Fruit fly (Drosophila melanogaster) whole organism, adult: ENCODE measurements around the gene Mkk4.

ENCODE experiments used
- CG11617 ChIP-seq: fragments of 200-800 bp; sonication (Bioruptor generic); optimal IDR thresholded peaks from 2 replicates; lab custom pipeline; 2017; ENCODE audit warnings: mild to moderate bottlenecking, missing biosample characterization, missing genetic modification reagents, missing genetic modification characterization
- CG12768 ChIP-seq: fragments of 200-800 bp; sonication (Bioruptor generic); optimal IDR thresholded peaks from 2 replicates; lab custom pipeline; 2017; ENCODE audit warnings: missing biosample characterization, missing genetic modification characterization, mild to moderate bottlenecking, moderate library complexity, missing genetic modification reagents
- CG14711 ChIP-seq: fragments of 200-800 bp; sonication (Bioruptor generic); optimal IDR thresholded peaks from 2 replicates; lab custom pipeline; 2018; ENCODE audit warnings: missing biosample characterization, mild to moderate bottlenecking, missing genetic modification characterization, moderate library complexity
- CG1620 ChIP-seq: fragments of 200-800 bp; sonication (Bioruptor generic); optimal IDR thresholded peaks from 2 replicates; lab custom pipeline; 2016; ENCODE audit warnings: missing biosample characterization, missing genetic modification characterization
- CG33017 ChIP-seq: fragments of 200-800 bp; sonication (Bioruptor generic); optimal IDR thresholded peaks from 2 replicates; lab custom pipeline; 2018; ENCODE audit warnings: missing biosample characterization, mild to moderate bottlenecking, missing genetic modification characterization, moderate library complexity
- CG5204 ChIP-seq: fragments of 200-800 bp; sonication (Bioruptor generic); optimal IDR thresholded peaks from 2 replicates; lab custom pipeline; 2016; ENCODE audit warnings: missing biosample characterization, missing genetic modification characterization
- CG7045 ChIP-seq: fragments of 200-800 bp; sonication (Bioruptor generic); optimal IDR thresholded peaks from 2 replicates; lab custom pipeline; 2017; ENCODE audit warnings: missing biosample characterization, mild to moderate bottlenecking, missing genetic modification characterization
- CG7101 ChIP-seq: fragments of 200-800 bp; sonication (Bioruptor generic); optimal IDR thresholded peaks from 2 replicates; lab custom pipeline; 2018; ENCODE audit warnings: missing biosample characterization, mild to moderate bottlenecking, missing genetic modification characterization, moderate library complexity
- Clk ChIP-seq: fragments of 200-800 bp; sonication (Bioruptor generic); optimal IDR thresholded peaks from 2 replicates; lab custom pipeline; 2017; ENCODE audit warnings: missing biosample characterization, missing genetic modification characterization
- Crg-1 ChIP-seq: fragments of 200-800 bp; sonication (Bioruptor generic); optimal IDR thresholded peaks from 2 replicates; lab custom pipeline; 2016; ENCODE audit warnings: missing biosample characterization, missing genetic modification characterization
- Hr96 ChIP-seq: fragments of 200-800 bp; sonication (Bioruptor generic); optimal IDR thresholded peaks from 2 replicates; lab custom pipeline; 2016; ENCODE audit warnings: missing biosample characterization, missing genetic modification characterization
- Mnt ChIP-seq: fragments of 200-800 bp; sonication (Bioruptor generic); optimal IDR thresholded peaks from 2 replicates; lab custom pipeline; 2016; ENCODE audit warnings: missing biosample characterization, mild to moderate bottlenecking, missing genetic modification characterization
- bab1 ChIP-seq: fragments of 200-800 bp; sonication (Bioruptor generic); optimal IDR thresholded peaks from 3 replicates; lab custom pipeline; 2019; ENCODE audit warnings: missing biosample characterization, mild to moderate bottlenecking, missing genetic modification characterization, moderate library complexity
- cic ChIP-seq: fragments of 200-800 bp; sonication (Bioruptor generic); optimal IDR thresholded peaks from 2 replicates; lab custom pipeline; 2017; ENCODE audit warnings: missing biosample characterization, mild to moderate bottlenecking, missing genetic modification characterization, moderate library complexity
- cnc ChIP-seq, 2 experiments: fragments of >200 bp; optimal IDR thresholded peaks; 2 replicates each; lab custom pipeline; 2017
- kay ChIP-seq: fragments of 200-800 bp; sonication (Bioruptor generic); peaks from one replicate; lab custom pipeline; 2016; ENCODE audit warnings: missing biosample characterization, missing genetic modification characterization, borderline replicate concordance
- ovo ChIP-seq: fragments of 200-800 bp; sonication (Bioruptor generic); optimal IDR thresholded peaks from 2 replicates; lab custom pipeline; 2016; ENCODE audit warnings: missing biosample characterization, missing genetic modification characterization
- pad ChIP-seq: fragments of 200-800 bp; sonication (Bioruptor generic); optimal IDR thresholded peaks from 3 replicates; lab custom pipeline; 2017; ENCODE audit warnings: missing biosample characterization, missing genetic modification characterization, mild to moderate bottlenecking, moderate library complexity, missing genetic modification reagents
- tj ChIP-seq: fragments of 200-800 bp; sonication (Bioruptor generic); optimal IDR thresholded peaks from 3 replicates; lab custom pipeline; 2017; ENCODE audit warnings: missing biosample characterization, mild to moderate bottlenecking, missing genetic modification characterization, moderate library complexity
- toe ChIP-seq: fragments of 200-800 bp; sonication (Bioruptor generic); optimal IDR thresholded peaks from 2 replicates; lab custom pipeline; 2016; ENCODE audit warnings: missing biosample characterization, missing genetic modification characterization

Gene Mkk4

dm6 chr3R:8667568-8667967, 17.0 kb upstream of the Mkk4 start, which contains the start of gene CG8036:
CG8036 (plus strand) TSS chr3R:8667868.
- TF ChIP-seq Crg-1 (GFP tag; lab: Kevin White, UChicago) (no peak), CG7045 (GFP tag; lab: Kevin White, UChicago) (no peak), CG12768 (GFP tag; lab: Kevin White, UChicago) (no peak), Mnt (GFP tag; lab: Kevin White, UChicago) (no peak), CG14711 (no peak), CG33017 (tag; lab: Kevin White, UChicago) (no peak), ovo (GFP tag; lab: Kevin White, UChicago) (no peak), cnc (optimal IDR thresholded peaks at IDR 0.05; lab: Kevin White, UChicago) (no peak), CG1620 (GFP tag; lab: Kevin White, UChicago) (no peak), CG11617 (GFP tag; lab: Kevin White, UChicago) (no peak), tj (GFP tag; lab: Kevin White, UChicago) (no peak), CG7101 (no peak), Clk (GFP tag; lab: Kevin White, UChicago) (no peak)

dm6 chr3R:8664699-8665340, 14.2 kb upstream of the Mkk4 start:
- TF ChIP-seq CG1620 (GFP tag; lab: Kevin White, UChicago): no peak
- no peak for TF ChIP-seq kay (GFP tag; lab: Kevin White, UChicago)
- TF ChIP-seq CG7101: no peak
- no peak for TF ChIP-seq CG7045 (GFP tag; lab: Kevin White, UChicago)
- no peak for TF ChIP-seq Clk (GFP tag; lab: Kevin White, UChicago)
- TF ChIP-seq pad (GFP tag; lab: Kevin White, UChicago): no peak

dm6 chr3R:8663668-8664283, 13.2 kb upstream of the Mkk4 start, which contains the start of gene CG8032:
CG8032 (plus strand) TSS chr3R:8664115.
- TF ChIP-seq Crg-1 (GFP tag; lab: Kevin White, UChicago): peak; percentile 59
- TF ChIP-seq CG5204 (GFP tag; lab: Kevin White, UChicago): no peak
- TF ChIP-seq tj (GFP tag; lab: Kevin White, UChicago): peak; percentile 25
- peak; percentile 12 for TF ChIP-seq bab1 (GFP tag; lab: Kevin White, UChicago)
- TF ChIP-seq pad (GFP tag; lab: Kevin White, UChicago): peak; percentile 44
- TF ChIP-seq Mnt (GFP tag; lab: Kevin White, UChicago): peak; percentile 58
- peak; percentile 53 for TF ChIP-seq CG14711
- peak; percentile 45 for TF ChIP-seq cic
- no peak for TF ChIP-seq CG33017 (tag; lab: Kevin White, UChicago)
- no peak for TF ChIP-seq Clk (GFP tag; lab: Kevin White, UChicago)
- TF ChIP-seq kay (GFP tag; lab: Kevin White, UChicago): peak; percentile 96
- TF ChIP-seq CG1620 (GFP tag; lab: Kevin White, UChicago): peak; percentile 69
- peak; percentile 25 for TF ChIP-seq CG12768 (GFP tag; lab: Kevin White, UChicago)
- peak; percentile 48 for TF ChIP-seq ovo (GFP tag; lab: Kevin White, UChicago)
- TF ChIP-seq cnc (optimal IDR thresholded peaks at IDR 0.05; lab: Kevin White, UChicago): no peak
- peak; percentile 70 for TF ChIP-seq Hr96
- peak; percentile 65 for TF ChIP-seq CG7101
- TF ChIP-seq toe (GFP tag; lab: Kevin White, UChicago): peak; percentile 63
- peak; percentile 67 for TF ChIP-seq CG11617 (GFP tag; lab: Kevin White, UChicago)
- TF ChIP-seq CG7045 (GFP tag; lab: Kevin White, UChicago): peak; percentile 47

- TF ChIP-seq kay (GFP tag; lab: Kevin White, UChicago) (peak; percentile 61), CG12768 (GFP tag; lab: Kevin White, UChicago) (no peak)
These were observed 10.1 kb upstream of the Mkk4 start, which contains the start of gene bel for dm6 chr3R:8660661-8661060. bel (minus strand) TSS chr3R:8660761.

dm6 chr3R:8659907-8660660, 9.5 kb upstream of the Mkk4 start:
- TF ChIP-seq cnc (optimal IDR thresholded peaks at IDR 0.05; lab: Kevin White, UChicago) (no peak), CG1620 (GFP tag; lab: Kevin White, UChicago) (peak; percentile 63), CG33017 (tag; lab: Kevin White, UChicago) (peak; percentile 36), CG7045 (GFP tag; lab: Kevin White, UChicago) (peak; percentile 30), CG12768 (GFP tag; lab: Kevin White, UChicago) (no peak), tj (GFP tag; lab: Kevin White, UChicago) (peak; percentile 4), ovo (GFP tag; lab: Kevin White, UChicago) (peak; percentile 22), pad (GFP tag; lab: Kevin White, UChicago) (peak; percentile 33), Clk (GFP tag; lab: Kevin White, UChicago) (no peak), CG7101 (peak; percentile 71), Mnt (GFP tag; lab: Kevin White, UChicago) (peak; percentile 95), bab1 (GFP tag; lab: Kevin White, UChicago) (peak; percentile 78), cic (peak; percentile 63), Hr96 (no peak), CG14711 (peak; percentile 45), Crg-1 (GFP tag; lab: Kevin White, UChicago) (peak; percentile 29), CG11617 (GFP tag; lab: Kevin White, UChicago) (peak; percentile 40)
